Worm (Caenorhabditis elegans): ENCODE data around the gene col-75.

The col-75 gene

ce11 chrII:6425993-6426392 lies at the start of gene col-75:
TSS of gene col-75 (plus strand) at chrII:6426293.
- no peak for TF ChIP-seq nhr-47 (tag; optimal IDR thresholded peaks at IDR 0.05)
- no peak for TF ChIP-seq ama-1 (optimal IDR thresholded peaks at IDR 0.05)
- TF ChIP-seq aly-2 (tag; optimal IDR thresholded peaks at IDR 0.05), result no peak
- TF ChIP-seq nhr-77 (tag; optimal IDR thresholded peaks at IDR 0.05), result no peak
- no peak for TF ChIP-seq fos-1 (tag; optimal IDR thresholded peaks at IDR 0.05)
- no peak for TF ChIP-seq lin-35 (GFP tag; optimal IDR thresholded peaks at IDR 0.05)
- TF ChIP-seq nhr-237 (tag; optimal IDR thresholded peaks at IDR 0.05), result no peak
- no peak for TF ChIP-seq aha-1 (tag; optimal IDR thresholded peaks at IDR 0.05)
- no peak for TF ChIP-seq zag-1 (tag; optimal IDR thresholded peaks at IDR 0.05)
- TF ChIP-seq dsc-1 (tag; optimal IDR thresholded peaks at IDR 0.05), result no peak
- no peak for TF ChIP-seq tbx-2 (tag; optimal IDR thresholded peaks at IDR 0.05)
- TF ChIP-seq snu-23 (GFP tag; optimal IDR thresholded peaks at IDR 0.05), result no peak
- TF ChIP-seq egl-13 (tag; optimal IDR thresholded peaks at IDR 0.05), result no peak
- no peak for TF ChIP-seq unc-86 (tag; optimal IDR thresholded peaks at IDR 0.05)
- TF ChIP-seq unc-130 (tag; optimal IDR thresholded peaks at IDR 0.05), result no peak
- no peak for TF ChIP-seq egl-27 (tag; optimal IDR thresholded peaks at IDR 0.05)
- no peak for TF ChIP-seq nhr-11 (tag; optimal IDR thresholded peaks at IDR 0.05)
- no peak for TF ChIP-seq jun-1 (tag; optimal IDR thresholded peaks at IDR 0.05)

- no peak for TF ChIP-seq lsy-2 (tag; optimal IDR thresholded peaks at IDR 0.05)
- no peak for TF ChIP-seq dpl-1 (GFP tag; optimal IDR thresholded peaks at IDR 0.05)
- no peak for TF ChIP-seq lin-14 (GFP tag; optimal IDR thresholded peaks at IDR 0.05)
- TF ChIP-seq irx-1 (tag; optimal IDR thresholded peaks at IDR 0.05), result no peak
- no peak for TF ChIP-seq nhr-12 (tag; optimal IDR thresholded peaks at IDR 0.05)
- TF ChIP-seq sup-37 (GFP tag; optimal IDR thresholded peaks at IDR 0.05), result no peak
- TF ChIP-seq nhr-85 (tag), result no peak
- no peak for TF ChIP-seq tbx-2 (tag; optimal IDR thresholded peaks at IDR 0.05)
- no peak for TF ChIP-seq hlh-17 (GFP tag; optimal IDR thresholded peaks at IDR 0.05; ENCODE audit: borderline replicate concordance)
- TF ChIP-seq sox-4 (tag; optimal IDR thresholded peaks at IDR 0.05), result no peak
Observed at ce11 chrII:6376693-6377092, 49.4 kb upstream of the col-75 start.

- TF ChIP-seq nhr-20 (tag; optimal IDR thresholded peaks at IDR 0.05) (peak; percentile 0), nhr-76 (tag; optimal IDR thresholded peaks at IDR 0.05) (no peak), blmp-1 (tag; optimal IDR thresholded peaks at IDR 0.05) (peak; percentile 33), irx-1 (tag; optimal IDR thresholded peaks at IDR 0.05) (no peak), mef-2 (tag; optimal IDR thresholded peaks at IDR 0.05) (no peak), unc-98 (GFP tag; IDR thresholded peaks at IDR 0.05) (no peak), nhr-12 (tag; optimal IDR thresholded peaks at IDR 0.05) (no peak), dsc-1 (tag; optimal IDR thresholded peaks at IDR 0.05) (no peak), unc-130 (tag; optimal IDR thresholded peaks at IDR 0.05) (no peak), mab-9 (GFP tag; IDR thresholded peaks at IDR 0.05) (no peak), fkh-10 (GFP tag; optimal IDR thresholded peaks at IDR 0.05) (no peak), ztf-11 (tag; optimal IDR thresholded peaks at IDR 0.05) (no peak), ceh-82 (tag; optimal IDR thresholded peaks at IDR 0.05) (no peak), elt-2 (tag; optimal IDR thresholded peaks at IDR 0.05) (peak; percentile 52), swsn-7 (tag; optimal IDR thresholded peaks at IDR 0.05) (no peak), nhr-85 (tag) (no peak), nhr-71 (tag; optimal IDR thresholded peaks at IDR 0.05) (no peak), rnt-1 (tag; optimal IDR thresholded peaks at IDR 0.05) (no peak), mep-1 (tag; optimal IDR thresholded peaks at IDR 0.05) (no peak), sox-4 (tag; optimal IDR thresholded peaks at IDR 0.05) (no peak), pag-3 (tag; optimal IDR thresholded peaks at IDR 0.05; ENCODE audit: borderline replicate concordance, insufficient read depth) (no peak), sptf-1 (tag; optimal IDR thresholded peaks at IDR 0.05) (no peak), ztf-4 (tag; optimal IDR thresholded peaks at IDR 0.05) (no peak), hlh-17 (GFP tag; optimal IDR thresholded peaks at IDR 0.05; ENCODE audit: borderline replicate concordance) (no peak), pqm-1 (tag; optimal IDR thresholded peaks at IDR 0.05) (no peak), snpc-4 (tag; optimal IDR thresholded peaks at IDR 0.05) (no peak), egl-13 (tag; optimal IDR thresholded peaks at IDR 0.05) (no peak), hpl-2 (GFP tag; optimal IDR thresholded peaks at IDR 0.05) (no peak), lin-35 (GFP tag; optimal IDR thresholded peaks at IDR 0.05) (peak in 1 of 2 experiments; percentile 56), ama-1 (optimal IDR thresholded peaks at IDR 0.05) (no peak), pax-3 (tag; optimal IDR thresholded peaks at IDR 0.05) (no peak), lin-14 (GFP tag; optimal IDR thresholded peaks at IDR 0.05) (peak; percentile 13), ets-5 (GFP tag; IDR thresholded peaks at IDR 0.05) (no peak), tbx-2 (tag; optimal IDR thresholded peaks at IDR 0.05) (no peak)
Observed at ce11 chrII:6377381-6377948, 48.6 kb upstream of the col-75 start.
